Worm (Caenorhabditis elegans): ENCODE data around the gene acs-6.
A peak's percentile ranks its signal among the peaks of the same experiment; 100 is the strongest.

ce11 chrII:7072590-7073536, 11.0 kb downstream of the acs-6 start:
- TF ChIP-seq lin-13 (tag; optimal IDR thresholded peaks at IDR 0.05) (peak; percentile 4), nhr-237 (tag; optimal IDR thresholded peaks at IDR 0.05) (peak; percentile 76), nhr-12 (tag; optimal IDR thresholded peaks at IDR 0.05) (no peak), ceh-83 (GFP tag; optimal IDR thresholded peaks at IDR 0.05) (no peak), snpc-4 (tag; optimal IDR thresholded peaks at IDR 0.05) (no peak), nhr-2 (tag; optimal IDR thresholded peaks at IDR 0.05) (no peak), pha-4 (tag; optimal IDR thresholded peaks at IDR 0.05) (no peak), unc-39 (tag; optimal IDR thresholded peaks at IDR 0.05) (no peak), blmp-1 (tag; optimal IDR thresholded peaks at IDR 0.05) (no peak), elt-3 (tag; optimal IDR thresholded peaks at IDR 0.05) (no peak), mls-2 (tag; optimal IDR thresholded peaks at IDR 0.05) (no peak), sem-2 (GFP tag; optimal IDR thresholded peaks at IDR 0.05) (no peak), zip-8 (tag; optimal IDR thresholded peaks at IDR 0.05) (no peak)
